Worm (Caenorhabditis elegans): Measurements from ENCODE around the gene phy-4.

Gene phy-4

DNA sequence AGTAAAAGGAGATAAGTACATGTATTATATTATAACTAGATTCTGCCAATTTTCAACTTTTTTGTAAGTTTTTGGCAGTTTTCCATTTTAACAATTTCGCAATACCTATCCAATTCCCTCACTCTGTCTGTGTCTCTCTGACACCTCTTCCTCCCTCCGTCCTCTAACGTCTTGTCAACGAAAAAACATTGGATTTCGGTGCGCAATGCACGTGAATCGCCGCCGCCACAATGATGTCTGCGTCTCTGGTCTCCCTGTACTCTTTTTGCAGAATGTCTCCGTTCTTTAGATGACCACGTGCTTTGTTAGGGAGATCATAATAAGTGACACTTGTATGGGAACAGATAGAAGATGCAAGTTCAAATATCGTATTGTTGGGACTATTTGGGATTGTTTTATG lies 15.7 kb upstream of the phy-4 start:
- TF ChIP-seq ceh-30 (tag; optimal IDR thresholded peaks at IDR 0.05) (peak; percentile 48), ets-4 (tag; optimal IDR thresholded peaks at IDR 0.05) (peak; percentile 17), nfya-1 (tag; optimal IDR thresholded peaks at IDR 0.05) (peak; percentile 84), sox-2 (GFP tag; IDR thresholded peaks at IDR 0.05) (peak; percentile 8; the same call in 1 of the 2 replicates), pha-2 (tag; optimal IDR thresholded peaks at IDR 0.05) (peak; percentile 77), ceh-31 (tag; optimal IDR thresholded peaks at IDR 0.05) (peak; percentile 68), ceh-34 (tag; optimal IDR thresholded peaks at IDR 0.05) (peak; percentile 71), pat-9 (tag; optimal IDR thresholded peaks at IDR 0.05) (no peak), pqm-1 (tag; optimal IDR thresholded peaks at IDR 0.05) (no peak), ceh-6 (GFP tag; optimal IDR thresholded peaks at IDR 0.05) (no peak), che-1 (tag; optimal IDR thresholded peaks at IDR 0.05) (no peak), hlh-8 (tag; optimal IDR thresholded peaks at IDR 0.05) (no peak), dve-1 (tag; optimal IDR thresholded peaks at IDR 0.05) (peak; percentile 17), rnt-1 (tag; optimal IDR thresholded peaks at IDR 0.05) (peak; percentile 70), fkh-10 (GFP tag; optimal IDR thresholded peaks at IDR 0.05) (no peak), ref-2 (tag; optimal IDR thresholded peaks at IDR 0.05) (peak; percentile 71), pax-1 (tag; optimal IDR thresholded peaks at IDR 0.05) (peak; percentile 44), unc-55 (GFP tag; optimal IDR thresholded peaks at IDR 0.05) (peak; percentile 98), elt-4 (tag; optimal IDR thresholded peaks at IDR 0.05) (no peak), eyg-1 (tag; optimal IDR thresholded peaks at IDR 0.05) (no peak), odd-2 (tag; optimal IDR thresholded peaks at IDR 0.05) (no peak), hlh-30 (tag; optimal IDR thresholded peaks at IDR 0.05; ENCODE audit: insufficient read depth) (peak; percentile 97), syd-9 (tag; optimal IDR thresholded peaks at IDR 0.05) (no peak), tbx-2 (tag; optimal IDR thresholded peaks at IDR 0.05) (peak; percentile 84), unc-42 (tag; optimal IDR thresholded peaks at IDR 0.05) (peak; percentile 74), F13H6.1 (tag; optimal IDR thresholded peaks at IDR 0.05) (peak; percentile 18), ceh-18 (tag; optimal IDR thresholded peaks at IDR 0.05) (peak; percentile 62), dmd-4 (tag; optimal IDR thresholded peaks at IDR 0.05; ENCODE audit: borderline replicate concordance) (no peak), K09A11.1 (tag; optimal IDR thresholded peaks at IDR 0.05; ENCODE audit: insufficient read depth) (peak; percentile 48), T23F11.4 (GFP tag; optimal IDR thresholded peaks at IDR 0.05) (no peak), unc-3 (GFP tag; conservative IDR thresholded peaks at IDR 0.05) (peak; percentile 47; the same call in 1 of the 2 replicates), unc-3 (tag; optimal IDR thresholded peaks at IDR 0.05) (no peak), ceh-22 (tag; optimal IDR thresholded peaks at IDR 0.05) (no peak), elt-2 (tag; optimal IDR thresholded peaks at IDR 0.05) (peak; percentile 40), unc-86 (tag; optimal IDR thresholded peaks at IDR 0.05) (no peak)

DNA sequence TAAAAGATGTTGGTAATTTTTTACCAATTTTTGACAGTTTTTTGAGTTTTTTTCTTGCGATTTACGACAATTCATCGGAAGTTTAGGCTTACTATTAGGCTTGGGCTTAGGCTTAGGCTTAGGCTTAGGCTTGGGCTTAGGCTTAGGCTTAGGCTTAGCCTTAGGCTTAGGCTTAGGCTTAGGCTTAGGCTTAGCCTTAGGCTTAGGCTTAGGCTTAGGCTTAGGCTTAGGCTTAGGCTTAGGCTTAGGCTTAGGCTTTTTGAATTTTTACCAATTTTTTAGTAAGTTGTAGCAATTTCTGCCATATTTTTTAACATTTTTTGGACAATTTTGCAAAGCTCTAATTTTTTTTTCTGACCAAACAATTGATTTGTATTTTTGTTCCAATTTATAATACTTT lies 15.1 kb upstream of the phy-4 start:
- peak; percentile 61 for TF ChIP-seq dve-1 (tag; optimal IDR thresholded peaks at IDR 0.05)

DNA sequence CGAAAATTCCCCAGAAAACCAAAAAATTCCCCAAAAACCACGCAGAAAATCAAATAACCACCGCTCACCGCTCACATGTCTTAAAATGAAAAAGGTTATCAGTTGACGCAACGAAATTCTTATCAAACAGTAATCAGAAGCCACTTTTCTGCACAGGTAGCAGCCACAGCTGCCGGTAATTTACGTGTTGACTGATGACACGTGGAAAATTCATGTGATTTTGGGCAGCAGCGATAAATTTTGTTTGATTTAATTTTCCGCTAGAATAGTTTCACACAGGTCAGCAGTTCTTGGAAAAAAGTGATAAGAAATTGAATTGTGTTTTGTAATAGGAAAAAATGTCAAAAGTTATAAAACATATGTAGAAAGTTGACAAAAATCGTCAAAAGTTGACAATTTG lies 14.1 kb upstream of the phy-4 start:
- TF ChIP-seq che-1 (tag; optimal IDR thresholded peaks at IDR 0.05) (no peak), elt-2 (tag; optimal IDR thresholded peaks at IDR 0.05) (peak; percentile 71)

DNA sequence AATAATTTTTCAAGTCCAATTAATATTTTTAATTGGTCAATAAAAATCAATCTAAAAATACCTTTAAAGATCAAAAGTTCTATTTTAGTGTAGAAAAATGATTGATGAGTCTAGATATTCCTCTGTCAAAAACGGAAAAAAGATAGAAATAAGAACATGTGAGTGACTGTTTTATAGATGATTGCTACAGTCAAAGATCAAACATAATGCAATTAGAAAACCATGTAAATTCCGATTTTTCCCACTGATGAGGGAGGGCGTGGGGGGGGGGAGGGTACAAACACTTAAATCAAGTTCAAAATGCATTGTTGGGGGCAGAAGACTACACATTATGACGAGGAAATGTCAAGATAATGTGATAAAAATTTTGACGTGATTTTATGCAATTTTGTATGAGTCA lies 12.7 kb upstream of the phy-4 start:
- TF ChIP-seq Y22D7AL.16 (tag; optimal IDR thresholded peaks at IDR 0.05) (no peak), lim-6 (tag; optimal IDR thresholded peaks at IDR 0.05) (no peak), pha-4 (tag; optimal IDR thresholded peaks at IDR 0.05) (no peak), hlh-30 (tag; optimal IDR thresholded peaks at IDR 0.05; ENCODE audit: insufficient read depth) (no peak), tbx-7 (tag; optimal IDR thresholded peaks at IDR 0.05) (no peak), zip-5 (tag; optimal IDR thresholded peaks at IDR 0.05) (no peak)
